Fruit fly (Drosophila melanogaster): ENCODE measurements around the gene Mrm2.
A peak's percentile ranks its signal among the peaks of the same experiment; 100 is the strongest.

The Mrm2 gene

dm6 chr3R:19820994-19821393 is 40.4 kb upstream of the Mrm2 start:
- TF ChIP-seq h (GFP tag; optimal IDR thresholded peaks at IDR 0.05) = no peak
- TF ChIP-seq Hr78 (GFP tag; optimal IDR thresholded peaks at IDR 0.05) = no peak
- no peak for TF ChIP-seq rgr (GFP tag; optimal IDR thresholded peaks at IDR 0.05)
- TF ChIP-seq psq (GFP tag; optimal IDR thresholded peaks at IDR 0.05) = no peak
- no peak for TF ChIP-seq dmrt93B (GFP tag; optimal IDR thresholded peaks at IDR 0.05)
- TF ChIP-seq CG32264 (GFP tag; optimal IDR thresholded peaks at IDR 0.05) = no peak
- no peak for TF ChIP-seq sage (GFP tag; optimal IDR thresholded peaks at IDR 0.05)
- TF ChIP-seq ey (GFP tag; optimal IDR thresholded peaks at IDR 0.05) = no peak
- TF ChIP-seq Abd-B (GFP tag; optimal IDR thresholded peaks at IDR 0.05) = no peak
- no peak for TF ChIP-seq CG9705 (GFP tag; optimal IDR thresholded peaks at IDR 0.05)
- TF ChIP-seq usp (GFP tag; optimal IDR thresholded peaks at IDR 0.05) = no peak
- TF ChIP-seq jim (GFP tag; optimal IDR thresholded peaks at IDR 0.05) = no peak

DNA sequence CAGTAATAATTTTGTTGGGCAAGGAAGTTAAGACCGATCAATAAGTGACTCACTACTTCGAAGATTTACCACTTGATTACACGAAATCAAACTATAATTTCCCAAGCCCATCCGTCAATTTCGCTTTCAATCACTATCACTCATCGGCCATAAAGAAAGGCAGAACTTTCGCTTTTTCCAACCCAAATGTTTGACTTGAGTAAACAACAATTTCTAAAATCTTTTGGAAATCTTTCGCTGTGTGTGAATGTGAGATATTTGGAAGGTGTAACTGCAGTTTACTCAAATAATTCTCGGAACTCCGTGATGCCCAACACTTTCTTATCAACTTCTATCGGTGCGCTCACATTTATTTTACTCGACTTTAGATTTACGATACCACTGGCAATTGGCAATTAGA is 39.3 kb upstream of the Mrm2 start:
- TF ChIP-seq Vsx2 (GFP tag; optimal IDR thresholded peaks at IDR 0.05; ENCODE audit: partially characterized antibody) = no peak
- no peak for TF ChIP-seq CG9705 (GFP tag; optimal IDR thresholded peaks at IDR 0.05)
- TF ChIP-seq psq (GFP tag; optimal IDR thresholded peaks at IDR 0.05) = no peak

DNA sequence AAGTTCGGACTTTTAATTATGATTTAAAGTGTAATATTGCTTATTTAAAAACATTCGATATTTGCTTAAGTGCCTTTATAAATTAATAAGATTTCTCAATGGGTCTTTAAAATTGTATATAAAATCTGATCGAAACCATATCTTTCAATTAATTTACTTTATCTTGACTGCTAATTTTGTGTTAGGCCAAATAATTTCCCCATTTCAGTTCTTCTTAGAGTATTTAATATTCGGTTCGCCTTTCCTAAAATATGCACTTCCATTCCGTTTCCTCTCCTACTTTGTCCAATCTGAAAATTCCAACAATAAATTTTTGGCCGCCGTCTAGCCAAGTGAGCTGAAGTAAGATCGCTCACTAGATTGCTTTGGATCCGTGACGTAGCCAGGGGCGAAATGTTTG is 36.9 kb upstream of the Mrm2 start:
- no peak for TF ChIP-seq Hr78 (GFP tag; optimal IDR thresholded peaks at IDR 0.05)
- no peak for TF ChIP-seq CG9705 (GFP tag; optimal IDR thresholded peaks at IDR 0.05)
- no peak for TF ChIP-seq Mio (GFP tag; optimal IDR thresholded peaks at IDR 0.05)
- TF ChIP-seq GATAd (GFP tag; optimal IDR thresholded peaks at IDR 0.05) = no peak
- no peak for TF ChIP-seq lola (GFP tag; optimal IDR thresholded peaks at IDR 0.05)
- TF ChIP-seq usp (GFP tag; optimal IDR thresholded peaks at IDR 0.05) = no peak
- TF ChIP-seq CG32264 (GFP tag; optimal IDR thresholded peaks at IDR 0.05) = no peak
- no peak for TF ChIP-seq Vsx2 (GFP tag; optimal IDR thresholded peaks at IDR 0.05; ENCODE audit: partially characterized antibody)
- TF ChIP-seq N (GFP tag; optimal IDR thresholded peaks at IDR 0.05) = no peak
- TF ChIP-seq Hnf4 (GFP tag; optimal IDR thresholded peaks at IDR 0.05) = no peak
- TF ChIP-seq tai (GFP tag; optimal IDR thresholded peaks at IDR 0.05) = no peak

DNA sequence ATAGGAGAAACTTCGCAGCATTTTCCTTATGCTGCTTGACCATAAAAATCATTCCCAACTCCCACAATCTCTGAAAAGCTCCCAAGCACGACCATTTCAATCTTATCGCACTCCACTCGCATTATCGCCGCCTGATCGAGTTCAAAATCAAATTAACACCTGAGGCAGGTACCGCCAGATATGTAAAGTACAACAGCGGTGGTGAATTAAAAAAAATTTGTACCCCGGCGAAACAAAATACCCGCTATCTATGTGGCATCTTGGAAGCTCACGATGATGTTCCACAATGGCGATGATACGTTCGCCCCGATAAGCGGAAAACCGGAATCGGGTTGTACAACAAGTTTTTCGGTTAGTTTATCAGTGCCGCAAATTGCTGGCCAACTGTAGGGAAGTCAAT is 35.1 kb upstream of the Mrm2 start:
- TF ChIP-seq dsf (GFP tag; optimal IDR thresholded peaks at IDR 0.05; ENCODE audit: borderline replicate concordance) (no peak), Myc (optimal IDR thresholded peaks at IDR 0.05) (no peak), woc (GFP tag; optimal IDR thresholded peaks at IDR 0.05) (no peak), fru (GFP tag; optimal IDR thresholded peaks at IDR 0.05) (no peak), CrebA (GFP tag; optimal IDR thresholded peaks at IDR 0.05; ENCODE audit: borderline replicate concordance) (no peak), brk (GFP tag; optimal IDR thresholded peaks at IDR 0.05) (no peak), GATAd (GFP tag; optimal IDR thresholded peaks at IDR 0.05) (no peak), usp (GFP tag; optimal IDR thresholded peaks at IDR 0.05) (no peak)

dm6 chr3R:19826806-19827328 is 34.5 kb upstream of the Mrm2 start:
- no peak for TF ChIP-seq Jra (GFP tag; optimal IDR thresholded peaks at IDR 0.05)
- TF ChIP-seq lola (GFP tag; optimal IDR thresholded peaks at IDR 0.05) = no peak
- no peak for TF ChIP-seq Vsx2 (GFP tag; optimal IDR thresholded peaks at IDR 0.05; ENCODE audit: partially characterized antibody)
- no peak for TF ChIP-seq OdsH (GFP tag; optimal IDR thresholded peaks at IDR 0.05)

dm6 chr3R:19830973-19831372 is 30.4 kb upstream of the Mrm2 start:
- TF ChIP-seq sv (GFP tag; optimal IDR thresholded peaks at IDR 0.05) = peak; percentile 5
- TF ChIP-seq rgr (GFP tag; optimal IDR thresholded peaks at IDR 0.05) = no peak

- TF ChIP-seq OdsH (GFP tag; optimal IDR thresholded peaks at IDR 0.05) (no peak), fru (GFP tag; optimal IDR thresholded peaks at IDR 0.05) (no peak), usp (GFP tag; optimal IDR thresholded peaks at IDR 0.05) (no peak), sage (GFP tag; optimal IDR thresholded peaks at IDR 0.05) (no peak), ey (GFP tag; optimal IDR thresholded peaks at IDR 0.05) (no peak), GATAd (GFP tag; optimal IDR thresholded peaks at IDR 0.05) (no peak), CrebA (GFP tag; optimal IDR thresholded peaks at IDR 0.05; ENCODE audit: borderline replicate concordance) (no peak), dsf (GFP tag; optimal IDR thresholded peaks at IDR 0.05; ENCODE audit: borderline replicate concordance) (no peak), sv (GFP tag; optimal IDR thresholded peaks at IDR 0.05) (no peak), Hr78 (GFP tag; optimal IDR thresholded peaks at IDR 0.05) (no peak), lola (GFP tag; optimal IDR thresholded peaks at IDR 0.05) (no peak), N (GFP tag; optimal IDR thresholded peaks at IDR 0.05) (no peak), Sp1 (GFP tag; optimal IDR thresholded peaks at IDR 0.05) (no peak), Mio (GFP tag; optimal IDR thresholded peaks at IDR 0.05) (no peak)
Measured at dm6 chr3R:19833546-19833945, 27.9 kb upstream of the Mrm2 start.
